Fruit fly (Drosophila melanogaster) whole organism, prepupa: ENCODE results near the gene CG33270.
A peak's percentile ranks its signal among the peaks of the same experiment; 100 is the strongest.

Source experiments
- Blimp-1 ChIP-seq: fragments of 200-800 bp; sonication (Bioruptor generic); optimal IDR thresholded peaks from 3 replicates; lab custom pipeline; 2017; ENCODE audit warnings: missing biosample characterization, missing genetic modification characterization, mild to moderate bottlenecking, moderate library complexity, missing genetic modification reagents
- CG10631 ChIP-seq: fragments of 200-800 bp; sonication (Bioruptor generic); optimal IDR thresholded peaks from 2 replicates; lab custom pipeline; 2016; ENCODE audit warnings: missing biosample characterization, missing genetic modification characterization
- CG11294 ChIP-seq: fragments of 200-800 bp; sonication (Bioruptor generic); IDR thresholded peaks from 2 replicates; pipeline ENCODE4 v1.3.6; 2022; ENCODE audit warnings: missing biosample characterization, missing genetic modification characterization
- CG11762 ChIP-seq: fragments of 200-800 bp; sonication (Bioruptor generic); optimal IDR thresholded peaks from 3 replicates; lab custom pipeline; 2016; ENCODE audit warnings: missing biosample characterization, missing genetic modification characterization; ENCODE audit not compliant: insufficient read depth
- CG11902 ChIP-seq: fragments of 200-800 bp; sonication (Bioruptor generic); optimal IDR thresholded peaks from 3 replicates; lab custom pipeline; 2016; ENCODE audit warnings: missing biosample characterization, missing genetic modification characterization
- CG15336 ChIP-seq: fragments of 200-800 bp; sonication (Bioruptor generic); IDR thresholded peaks from 2 replicates; pipeline ENCODE4 v1.3.6; 2022; ENCODE audit warnings: missing biosample characterization, missing genetic modification characterization
- CG1621 ChIP-seq: fragments of 200-800 bp; sonication (Bioruptor generic); optimal IDR thresholded peaks from 3 replicates; lab custom pipeline; 2018; ENCODE audit warnings: missing biosample characterization, mild to moderate bottlenecking, missing genetic modification characterization
- CG3032 ChIP-seq: fragments of 200-800 bp; optimal IDR thresholded peaks from 2 replicates; lab custom pipeline; 2019; ENCODE audit warnings: missing biosample characterization, mild to moderate bottlenecking, missing genetic modification characterization, moderate library complexity
- CG31627 ChIP-seq: fragments of 200-800 bp; sonication (Bioruptor generic); optimal IDR thresholded peaks from 3 replicates; lab custom pipeline; 2016; ENCODE audit warnings: missing biosample characterization, missing genetic modification characterization
- CG34406 ChIP-seq: fragments of 200-800 bp; sonication (Bioruptor generic); optimal IDR thresholded peaks from 3 replicates; lab custom pipeline; 2016; ENCODE audit warnings: missing biosample characterization, missing genetic modification characterization
- CG3919 ChIP-seq: fragments of 200-800 bp; sonication (Bioruptor generic); optimal IDR thresholded peaks from 3 replicates; lab custom pipeline; 2016; ENCODE audit warnings: missing biosample characterization, missing genetic modification characterization
- CG6163 ChIP-seq: fragments of 200-800 bp; sonication (Bioruptor generic); IDR thresholded peaks from 3 replicates; pipeline ENCODE4 v1.3.6; 2022; ENCODE audit warnings: missing biosample characterization, missing genetic modification characterization
- CG6792 ChIP-seq: fragments of 200-800 bp; sonication (Bioruptor generic); optimal IDR thresholded peaks from 3 replicates; lab custom pipeline; 2016; ENCODE audit warnings: missing biosample characterization, missing genetic modification characterization
- CG7368 ChIP-seq: fragments of 200-800 bp; sonication (Bioruptor generic); optimal IDR thresholded peaks from 3 replicates; lab custom pipeline; 2016; ENCODE audit warnings: missing biosample characterization, missing genetic modification characterization
- CG8119 ChIP-seq: fragments of 200-800 bp; sonication (Bioruptor generic); IDR thresholded peaks from 3 replicates; pipeline ENCODE4 v1.3.6; 2022; ENCODE audit warnings: missing biosample characterization, missing genetic modification characterization
- CG9139 ChIP-seq: fragments of 200-800 bp; sonication (Bioruptor generic); optimal IDR thresholded peaks from 3 replicates; lab custom pipeline; 2017; ENCODE audit warnings: missing biosample characterization, mild to moderate bottlenecking, missing genetic modification characterization
- Eip75B ChIP-seq: fragments of 200-800 bp; sonication (Bioruptor generic); optimal IDR thresholded peaks from 3 replicates; lab custom pipeline; 2016; ENCODE audit warnings: missing biosample characterization, missing genetic modification characterization
- Eip78C ChIP-seq: fragments of 200-800 bp; sonication (Bioruptor generic); peaks from one replicate; lab custom pipeline; 2016; ENCODE audit warnings: missing biosample characterization, missing genetic modification characterization
- Eip93F ChIP-seq: fragments of 200-800 bp; sonication (Bioruptor generic); optimal IDR thresholded peaks from 2 replicates; lab custom pipeline; 2016; ENCODE audit warnings: missing biosample characterization, mild to moderate bottlenecking, missing genetic modification characterization
- Gug ChIP-seq: fragments of 200-800 bp; sonication (Bioruptor generic); IDR thresholded peaks from 2 replicates; pipeline ENCODE4 v1.3.6; 2022; ENCODE audit warnings: missing biosample characterization, missing genetic modification characterization
- Hr4 ChIP-seq: fragments of 200-800 bp; sonication (Bioruptor generic); optimal IDR thresholded peaks from 3 replicates; lab custom pipeline; 2016; ENCODE audit warnings: missing biosample characterization, missing genetic modification characterization
- Sox14 ChIP-seq: fragments of 200-800 bp; sonication (Bioruptor generic); optimal IDR thresholded peaks from 3 replicates; lab custom pipeline; 2016; ENCODE audit warnings: missing biosample characterization, missing genetic modification characterization
- cyc ChIP-seq: fragments of 200-800 bp; sonication (Bioruptor generic); optimal IDR thresholded peaks from 3 replicates; lab custom pipeline; 2016; ENCODE audit warnings: missing biosample characterization, missing genetic modification characterization
- dac ChIP-seq: fragments of 200-800 bp; sonication (Bioruptor generic); optimal IDR thresholded peaks from 2 replicates; lab custom pipeline; 2017; ENCODE audit warnings: missing biosample characterization, mild to moderate bottlenecking, missing genetic modification characterization
- dsx ChIP-seq: fragments of 200-800 bp; optimal IDR thresholded peaks from 3 replicates; lab custom pipeline; 2019; ENCODE audit warnings: missing biosample characterization, mild to moderate bottlenecking, missing genetic modification characterization, moderate library complexity; ENCODE audit not compliant: poor library complexity, severe bottlenecking
- eg ChIP-seq: fragments of 200-800 bp; sonication (Bioruptor generic); IDR thresholded peaks from 3 replicates; pipeline ENCODE4 v1.3.6; 2022; ENCODE audit warnings: missing biosample characterization, missing genetic modification characterization
- fkh ChIP-seq: fragments of 200-800 bp; sonication (Bioruptor generic); optimal IDR thresholded peaks from 3 replicates; lab custom pipeline; 2017; ENCODE audit warnings: missing biosample characterization, mild to moderate bottlenecking, missing genetic modification characterization, moderate library complexity
- net ChIP-seq: fragments of 200-800 bp; sonication (Bioruptor generic); optimal IDR thresholded peaks from 3 replicates; lab custom pipeline; 2016; ENCODE audit warnings: missing biosample characterization, missing genetic modification characterization
- pdm3 ChIP-seq: fragments of 200-800 bp; sonication (Bioruptor generic); optimal IDR thresholded peaks from 3 replicates; lab custom pipeline; 2016; ENCODE audit warnings: missing biosample characterization, missing genetic modification characterization
- spab ChIP-seq: fragments of 200-800 bp; sonication (Bioruptor generic); optimal IDR thresholded peaks from 2 replicates; lab custom pipeline; 2017; ENCODE audit warnings: missing biosample characterization, mild to moderate bottlenecking, missing genetic modification characterization, missing genetic modification reagents
- ss ChIP-seq, 2 experiments: fragments of 200-800 bp; sonication (Bioruptor generic); optimal IDR thresholded peaks; 2 replicates in 1 of 2; 3 replicates in 1 of 2; lab custom pipeline; 2017 to 2018; ENCODE audit warnings: mild to moderate bottlenecking in 2 of 2, missing biosample characterization in 2 of 2, missing genetic modification characterization in 2 of 2, moderate library complexity in 1 of 2
- svp ChIP-seq: fragments of 200-800 bp; sonication (Bioruptor generic); peaks from one replicate; lab custom pipeline; 2016; ENCODE audit warnings: missing biosample characterization, missing genetic modification characterization
- topi ChIP-seq: fragments of 200-800 bp; sonication (Bioruptor generic); optimal IDR thresholded peaks from 3 replicates; lab custom pipeline; 2016; ENCODE audit warnings: missing biosample characterization, missing genetic modification characterization
- vri ChIP-seq: fragments of 200-800 bp; sonication (Bioruptor generic); optimal IDR thresholded peaks from 3 replicates; lab custom pipeline; 2016; ENCODE audit warnings: missing biosample characterization, mild to moderate bottlenecking, missing genetic modification characterization

The CG33270 gene

DNA sequence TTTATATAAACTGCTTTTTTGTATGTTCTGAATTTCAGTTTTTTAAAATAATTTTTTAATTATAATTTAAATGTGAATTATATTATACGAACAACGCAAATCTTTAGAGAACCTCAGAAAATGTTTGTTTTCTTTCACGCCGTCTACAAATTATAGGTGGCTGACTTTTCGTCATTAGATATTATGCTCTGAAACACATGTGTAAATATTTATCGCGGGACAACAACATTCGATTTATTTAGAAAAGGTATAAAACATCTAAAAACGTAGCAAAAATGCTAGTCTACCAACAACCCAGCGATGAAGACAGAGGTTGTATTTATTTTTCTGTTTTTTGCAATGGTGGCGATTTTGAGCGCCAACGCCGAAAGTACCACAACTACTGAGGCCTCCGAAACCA is 31.4 kb upstream of the CG33270 start, which contains the start of gene CG42832:
Gene CG42832, plus strand, starts transcription at position 301 of the 400 bp plus-strand sequence.
- TF ChIP-seq CG8119 = no peak
- TF ChIP-seq vri (GFP tag; lab: Kevin White, UChicago) = no peak
- TF ChIP-seq Eip78C (GFP tag; lab: Kevin White, UChicago) = no peak
- TF ChIP-seq fkh = peak; percentile 5

DNA sequence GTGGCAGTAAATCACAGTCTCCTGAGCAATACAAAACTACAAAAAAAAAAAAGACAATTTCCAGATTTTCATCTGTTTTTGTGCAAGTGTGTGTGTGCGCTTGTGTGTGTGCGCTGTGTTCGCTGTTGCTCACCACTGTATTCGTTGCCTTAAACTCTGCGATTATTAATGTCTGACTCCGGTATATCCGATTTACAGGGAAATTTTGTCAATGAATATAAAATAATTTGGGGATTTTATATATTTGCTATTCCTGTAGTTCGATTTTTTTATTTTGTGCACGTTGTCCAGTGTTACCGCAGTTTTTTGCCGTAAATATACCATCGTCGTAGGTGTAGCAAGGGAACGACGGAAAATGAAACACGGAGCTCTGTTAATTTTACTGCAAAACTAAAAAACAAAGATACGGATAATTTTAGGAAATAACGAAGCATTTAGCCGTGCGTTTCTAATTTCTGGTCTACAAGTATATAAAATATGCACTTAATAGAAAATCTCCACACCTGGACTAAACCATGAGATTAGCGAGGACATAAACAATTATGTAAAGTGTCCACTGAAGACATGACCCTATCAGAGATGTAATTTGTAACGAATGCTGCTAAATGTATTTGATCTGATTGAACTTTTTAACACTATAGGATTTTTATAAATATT is 30.9 kb upstream of the CG33270 start, which contains the start of gene Duba:
Gene Duba, minus strand, starts transcription at position 313 of the 657 bp plus-strand sequence.
- peak; percentile 9 for TF ChIP-seq Sox14 (GFP tag; lab: Kevin White, UChicago)
- TF ChIP-seq ss (GFP tag; optimal IDR thresholded peaks at IDR 0.05; lab: Kevin White, UChicago) = peak in 1 of 2 experiments; percentile 38
- TF ChIP-seq CG15336 = 0 out of 2 replicates have a peak, but pooled peaks have one; percentile 44
- no peak for TF ChIP-seq CG11294 (GFP tag; lab: Robert Waterston, UW)
- no peak for TF ChIP-seq CG6792 (GFP tag; lab: Kevin White, UChicago)
- TF ChIP-seq CG1621 = peak; percentile 99
- peak; percentile 71 for TF ChIP-seq Eip78C (GFP tag; lab: Kevin White, UChicago)

DNA sequence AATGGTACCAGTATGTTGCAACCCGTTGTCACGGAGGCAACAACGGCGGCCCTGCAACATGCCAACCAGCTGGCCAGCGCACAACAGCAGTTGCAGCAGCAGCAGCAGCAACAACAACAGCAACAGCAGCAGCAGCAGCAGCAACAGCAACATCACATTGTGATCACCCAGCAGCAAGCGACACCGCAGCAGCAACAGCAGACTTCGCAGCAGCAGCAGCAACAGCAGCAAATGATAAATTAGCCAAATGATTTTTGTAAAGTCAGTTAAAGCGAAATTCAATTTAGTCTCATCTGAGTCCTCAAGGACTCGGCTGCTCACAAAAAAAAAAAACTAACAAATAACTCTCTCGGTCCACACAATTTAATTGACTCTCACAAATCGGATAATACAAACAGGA is 25.8 kb upstream of the CG33270 start:
- TF ChIP-seq CG9139 (GFP tag; lab: Kevin White, UChicago) (no peak), CG3919 (no peak), Eip75B (GFP tag; lab: Kevin White, UChicago) (no peak), Hr4 (GFP tag; lab: Kevin White, UChicago) (no peak), CG31627 (GFP tag; lab: Kevin White, UChicago) (no peak), Eip93F (GFP tag; lab: Kevin White, UChicago) (no peak), eg (GFP tag; lab: Robert Waterston, UW) (no peak), svp (no peak), CG11902 (GFP tag; lab: Kevin White, UChicago) (no peak), CG7368 (GFP tag; lab: Kevin White, UChicago) (no peak), CG3032 (tag; lab: Kevin White, UChicago) (no peak), Gug (GFP tag; lab: Robert Waterston, UW) (no peak), pdm3 (GFP tag; lab: Kevin White, UChicago) (no peak), CG34406 (GFP tag; lab: Kevin White, UChicago) (no peak), dsx (GFP tag; lab: Kevin White, UChicago) (no peak), CG10631 (no peak), Sox14 (GFP tag; lab: Kevin White, UChicago) (no peak), spab (GFP tag; lab: Kevin White, UChicago) (no peak), net (GFP tag; lab: Kevin White, UChicago) (no peak), topi (GFP tag; lab: Kevin White, UChicago) (no peak)

DNA sequence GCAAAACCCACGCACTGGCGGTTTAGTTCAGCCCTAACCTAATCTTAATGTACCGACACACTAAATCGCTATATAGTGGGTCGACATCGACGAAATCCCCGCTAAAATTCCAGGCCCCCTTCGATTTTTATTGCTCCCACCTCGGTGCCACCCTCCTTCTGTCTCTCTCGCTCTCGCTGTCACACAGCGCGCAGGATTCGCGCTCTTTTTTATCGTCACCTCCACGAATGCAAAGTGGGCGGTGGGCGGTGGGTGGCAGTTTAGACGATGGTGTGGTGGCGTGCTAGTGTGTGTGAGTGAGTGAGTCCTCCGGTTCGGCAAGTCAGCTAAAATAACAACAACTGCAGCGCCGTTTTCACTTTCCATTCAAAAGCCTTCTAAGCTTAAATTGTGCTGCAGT is 23.6 kb upstream of the CG33270 start:
- TF ChIP-seq CG7368 (GFP tag; lab: Kevin White, UChicago) (peak; percentile 72), dac (no peak)

DNA sequence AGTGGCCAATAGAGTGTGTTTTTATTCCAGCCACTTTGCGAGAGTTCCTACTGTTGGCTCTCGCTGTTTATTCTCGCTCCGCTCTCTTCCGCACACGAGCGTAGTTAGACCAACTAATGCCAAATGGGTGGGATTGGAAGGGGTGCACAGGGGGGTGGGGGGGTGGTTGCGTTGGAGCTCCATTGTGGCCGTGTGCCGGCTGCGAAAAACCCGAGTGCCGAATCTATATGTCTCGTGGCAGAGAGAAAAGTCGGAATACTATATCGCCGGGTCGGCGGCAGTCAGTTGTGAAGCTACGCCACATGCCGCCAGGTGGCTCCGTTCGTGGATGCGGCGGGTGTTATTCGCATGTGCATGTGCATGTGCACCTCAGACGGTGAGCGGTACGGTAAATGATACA is 22.7 kb upstream of the CG33270 start:
- TF ChIP-seq cyc (GFP tag; lab: Kevin White, UChicago) (no peak), CG6163 (GFP tag; lab: Robert Waterston, UW) (0 out of 3 replicates have a peak, but pooled peaks have one; percentile 27), Blimp-1 (GFP tag; lab: Kevin White, UChicago) (no peak), CG11762 (no peak), Sox14 (GFP tag; lab: Kevin White, UChicago) (no peak), CG7368 (GFP tag; lab: Kevin White, UChicago) (peak; percentile 50), eg (GFP tag; lab: Robert Waterston, UW) (0 out of 3 replicates have a peak, but pooled peaks have one; percentile 28)
